Fruit fly (Drosophila melanogaster) whole organism, pupa: ENCODE results near the gene Ge-1.

Experiments
- CG10348 ChIP-seq: fragments of 200-800 bp; sonication (Bioruptor generic); IDR thresholded peaks from 2 replicates; pipeline ENCODE4 v1.3.6; 2022; ENCODE audit warnings: missing biosample characterization, missing genetic modification characterization
- CG12605 ChIP-seq: fragments of 200-800 bp; sonication (Bioruptor generic); IDR thresholded peaks from 2 replicates; pipeline ENCODE4 v1.3.6; 2022; ENCODE audit warnings: missing biosample characterization, missing genetic modification characterization
- CG13204 ChIP-seq: fragments of 200-800 bp; sonication (Bioruptor generic); optimal IDR thresholded peaks from 2 replicates; lab custom pipeline; 2018; ENCODE audit warnings: missing biosample characterization, mild to moderate bottlenecking, missing genetic modification characterization, moderate library complexity
- CG15710 ChIP-seq: fragments of 200-800 bp; sonication (Bioruptor generic); optimal IDR thresholded peaks from 2 replicates; lab custom pipeline; 2018; ENCODE audit warnings: missing biosample characterization, mild to moderate bottlenecking, missing genetic modification characterization, moderate library complexity
- CG32121 ChIP-seq: fragments of 200-800 bp; sonication (Bioruptor generic); IDR thresholded peaks from 2 replicates; pipeline ENCODE4 v1.3.6; 2022; ENCODE audit warnings: missing biosample characterization, missing genetic modification characterization
- CG34367 ChIP-seq: fragments of 200-800 bp; sonication (Bioruptor generic); optimal IDR thresholded peaks from 2 replicates; lab custom pipeline; 2018; ENCODE audit warnings: missing biosample characterization, mild to moderate bottlenecking, missing genetic modification characterization
- CG8159 ChIP-seq: fragments of 200-800 bp; sonication (Bioruptor generic); optimal IDR thresholded peaks from 3 replicates; lab custom pipeline; 2018; ENCODE audit warnings: missing biosample characterization, mild to moderate bottlenecking, missing genetic modification characterization, moderate library complexity
- CG9948 ChIP-seq: fragments of 200-800 bp; sonication (Bioruptor generic); optimal IDR thresholded peaks from 2 replicates; lab custom pipeline; 2018; ENCODE audit warnings: missing biosample characterization, mild to moderate bottlenecking, missing genetic modification characterization, moderate library complexity
- D1 ChIP-seq: fragments of 200-800 bp; sonication (Bioruptor generic); optimal IDR thresholded peaks from 2 replicates; lab custom pipeline; 2018; ENCODE audit warnings: missing biosample characterization, mild to moderate bottlenecking, missing genetic modification characterization, moderate library complexity
- EcR ChIP-seq: fragments of 200-800 bp; sonication (Bioruptor generic); optimal IDR thresholded peaks from 3 replicates; lab custom pipeline; 2019; ENCODE audit warnings: missing biosample characterization, missing genetic modification characterization, mild to moderate bottlenecking, moderate library complexity, missing genetic modification reagents
- Ets98B ChIP-seq: fragments of 200-800 bp; sonication (Bioruptor generic); IDR thresholded peaks from 2 replicates; pipeline ENCODE4 v1.3.6; 2022; ENCODE audit warnings: missing biosample characterization, missing genetic modification characterization
- Pif1A ChIP-seq: fragments of 200-800 bp; sonication (Bioruptor generic); optimal IDR thresholded peaks from 3 replicates; lab custom pipeline; 2016; ENCODE audit warnings: missing biosample characterization, missing genetic modification characterization
- Pif1B ChIP-seq: fragments of 200-800 bp; sonication (Bioruptor generic); optimal IDR thresholded peaks from 3 replicates; lab custom pipeline; 2016; ENCODE audit warnings: missing biosample characterization, missing genetic modification characterization
- fd96Ca ChIP-seq: fragments of 200-800 bp; sonication (Bioruptor generic); IDR thresholded peaks from 3 replicates; pipeline ENCODE4 v1.3.6; 2022; ENCODE audit warnings: missing biosample characterization, missing genetic modification characterization

DNA sequence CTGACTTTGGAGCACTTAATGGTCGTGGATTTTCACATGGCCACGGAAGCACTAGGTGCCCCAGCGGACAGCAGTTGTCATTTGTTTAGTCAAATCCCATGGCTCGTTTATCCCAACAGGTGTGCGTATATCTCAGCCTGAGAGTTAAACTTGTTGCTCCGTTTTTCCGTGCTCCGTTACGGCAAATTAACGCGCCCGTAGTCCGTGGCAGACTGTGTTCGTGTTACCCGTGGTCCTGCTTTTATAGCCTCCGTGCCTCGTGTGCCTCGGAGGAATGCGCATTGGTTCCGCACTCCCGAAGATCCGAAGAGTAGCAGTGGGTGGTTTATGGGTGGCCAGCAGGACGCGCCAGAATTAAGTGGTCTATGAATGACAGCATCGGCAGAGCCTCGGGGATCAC is 48.3 kb upstream of the Ge-1 start, which contains the start of gene Gyc32E:
- TF ChIP-seq CG10348 (GFP tag; lab: Robert Waterston, UW) = no peak
- TF ChIP-seq D1 (tag; lab: Kevin White, UChicago) = no peak
- TF ChIP-seq Pif1A (GFP tag; lab: Kevin White, UChicago) = no peak
- no peak for TF ChIP-seq CG12605
- no peak for TF ChIP-seq CG9948 (tag; lab: Kevin White, UChicago)
- TF ChIP-seq EcR (GFP tag; lab: Kevin White, UChicago) = no peak
- TF ChIP-seq Pif1B (GFP tag; lab: Kevin White, UChicago) = no peak
- TF ChIP-seq CG15710 (tag; lab: Kevin White, UChicago) = no peak
- TF ChIP-seq CG8159 (tag; lab: Kevin White, UChicago) = no peak
- no peak for TF ChIP-seq Ets98B (GFP tag; lab: Robert Waterston, UW)
- TF ChIP-seq CG32121 (GFP tag; lab: Robert Waterston, UW) = no peak
- no peak for TF ChIP-seq CG34367 (tag; lab: Kevin White, UChicago)
- no peak for TF ChIP-seq CG13204
- no peak for TF ChIP-seq fd96Ca
